Worm (Caenorhabditis elegans): ENCODE data around the gene srsy-1.

DNA sequence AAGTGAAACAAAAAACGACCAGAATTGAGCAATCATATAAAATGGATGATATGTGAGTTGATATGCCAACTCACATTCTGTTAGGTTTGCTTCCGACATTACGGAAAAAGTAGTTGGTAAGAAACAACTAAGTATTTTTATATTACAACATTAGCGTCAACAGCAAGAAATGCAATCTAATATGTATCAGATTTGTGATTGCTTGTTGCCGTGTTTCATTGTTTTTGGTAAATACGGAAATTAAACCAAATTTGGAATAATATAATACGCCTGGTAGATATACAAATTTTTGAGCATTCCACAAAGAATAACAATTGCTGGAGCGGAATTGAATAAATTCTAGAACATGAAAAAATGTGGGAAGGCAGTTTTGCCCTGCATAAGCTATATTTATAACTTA, 38.7 kb downstream of the srsy-1 start, which contains the start of gene srb-12:
- TF ChIP-seq mbf-1 (tag; optimal IDR thresholded peaks at IDR 0.05) (no peak), ama-1 (optimal IDR thresholded peaks at IDR 0.05) (no peak), mdl-1 (tag; optimal IDR thresholded peaks at IDR 0.05) (no peak), ceh-82 (tag; optimal IDR thresholded peaks at IDR 0.05) (no peak), nhr-11 (tag; optimal IDR thresholded peaks at IDR 0.05) (no peak), lin-39 (tag; optimal IDR thresholded peaks at IDR 0.05) (no peak), nhr-25 (tag; optimal IDR thresholded peaks at IDR 0.05) (no peak), egl-27 (tag; optimal IDR thresholded peaks at IDR 0.05) (no peak), crh-2 (tag; optimal IDR thresholded peaks at IDR 0.05) (no peak)
